Worm (Caenorhabditis elegans) whole organism, midembryonic: Measurements from ENCODE around the gene acr-18.

Experiments
- T22C8.4 ChIP-seq: fragments of 200-800 bp; sonication (Bioruptor generic); IDR thresholded peaks from 2 replicates; pipeline ENCODE4 v1.3.6; 2022; ENCODE audit warnings: missing genetic modification characterization, missing compliant biosample characterization
- cog-1 ChIP-seq: sonication (generic microtip); optimal IDR thresholded peaks from 2 replicates; lab custom pipeline; 2016; ENCODE audit warnings: missing genetic modification characterization, missing compliant biosample characterization
- flt-1 ChIP-seq: fragments of 200-800 bp; sonication (Bioruptor generic); IDR thresholded peaks from 2 replicates; pipeline ENCODE4 v1.3.6; 2022; ENCODE audit warnings: missing genetic modification characterization, missing compliant biosample characterization
- klf-2 ChIP-seq: fragments of 200-800 bp; sonication (Bioruptor generic); conservative IDR thresholded peaks from 2 replicates; pipeline ENCODE4 v1.3.6; 2022; ENCODE audit warnings: missing genetic modification reagents, missing genetic modification characterization, missing compliant biosample characterization
- med-1 ChIP-seq: sonication (generic microtip); optimal IDR thresholded peaks from 2 replicates; lab custom pipeline; 2017; ENCODE audit warnings: missing genetic modification characterization, mild to moderate bottlenecking, missing compliant biosample characterization, antibody characterized with exemption, missing genetic modification reagents; ENCODE audit not compliant: insufficient read depth
- ref-1 ChIP-seq: fragments of 200-800 bp; sonication (Bioruptor generic); conservative IDR thresholded peaks from 2 replicates; pipeline ENCODE4 v1.3.6; 2022; ENCODE audit warnings: missing genetic modification reagents, missing genetic modification characterization, missing compliant biosample characterization
- tab-1 ChIP-seq: fragments of 200-800 bp; sonication (Bioruptor generic); IDR thresholded peaks from 2 replicates; pipeline ENCODE4 v1.3.6; 2022; ENCODE audit warnings: missing genetic modification characterization, missing compliant biosample characterization
- ztf-23 ChIP-seq: fragments of 200-800 bp; sonication (Bioruptor generic); IDR thresholded peaks from 2 replicates; pipeline ENCODE4 v1.3.6; 2022; ENCODE audit warnings: missing genetic modification reagents, missing genetic modification characterization, missing compliant biosample characterization
- ztf-29 ChIP-seq: fragments of 200-800 bp; sonication (Bioruptor generic); IDR thresholded peaks from 2 replicates; pipeline ENCODE4 v1.3.6; 2022; ENCODE audit warnings: missing genetic modification reagents, missing genetic modification characterization, missing compliant biosample characterization

Gene acr-18

ce11 chrV:15559729-15560128 lies 782 bp upstream of the acr-18 start:
- TF ChIP-seq T22C8.4 (GFP tag; lab: Robert Waterston, UW) (no peak), klf-2 (no peak), flt-1 (no peak), ztf-23 (no peak)

DNA sequence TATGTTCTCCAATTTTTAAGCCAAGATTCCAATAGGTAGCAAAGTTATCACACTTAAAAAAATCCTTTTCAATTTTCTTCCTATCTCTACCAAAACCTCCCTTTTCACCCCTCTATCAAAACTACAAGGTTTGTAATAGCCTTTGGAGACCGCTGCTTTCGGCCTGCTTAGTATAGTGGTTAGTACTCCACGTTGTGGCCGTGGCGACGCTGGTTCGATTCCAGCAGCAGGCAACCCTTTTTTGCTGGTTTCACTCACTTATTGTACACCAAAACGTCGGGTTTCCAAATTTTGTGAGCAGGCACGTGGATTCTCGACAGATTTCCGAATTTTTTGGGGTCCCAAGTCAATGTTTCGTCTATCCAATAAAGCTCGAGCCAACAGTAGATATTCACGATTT lies 5.1 kb downstream of the acr-18 start:
- TF ChIP-seq ztf-29 (GFP tag; lab: Robert Waterston, UW) (peak; percentile 55; the same call in 1 of the 2 replicates), ztf-23 (peak; percentile 73), ref-1 (no peak), flt-1 (peak; percentile 86), med-1 (no peak), klf-2 (peak; percentile 50; the same call in 1 of the 2 replicates), tab-1 (GFP tag; lab: Robert Waterston, UW) (peak; percentile 81)

DNA sequence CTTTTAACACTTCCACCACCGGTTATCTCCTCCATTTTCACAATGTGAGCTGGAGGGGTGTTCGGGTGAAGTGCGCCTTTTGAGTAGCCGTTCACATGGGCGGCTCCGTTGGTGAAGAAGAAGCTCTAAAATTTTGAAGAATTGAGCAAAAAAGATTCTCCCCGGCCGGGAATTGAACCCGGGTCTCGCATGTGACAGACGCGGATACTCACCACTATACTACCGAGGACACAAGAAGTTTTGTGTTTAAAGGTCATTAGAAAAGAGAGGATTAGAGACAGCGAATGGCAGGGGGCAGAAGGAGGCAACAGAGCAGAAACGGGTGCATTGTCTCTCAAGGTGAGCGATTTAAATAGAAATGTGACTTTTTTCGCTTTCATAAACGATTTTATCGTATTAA lies 7.3 kb downstream of the acr-18 start:
- TF ChIP-seq T22C8.4 (GFP tag; lab: Robert Waterston, UW) (peak; percentile 89), cog-1 (tag; lab: Kevin White, UChicago) (peak; percentile 20), tab-1 (GFP tag; lab: Robert Waterston, UW) (peak; percentile 93), med-1 (peak; percentile 53), ref-1 (peak; percentile 75), flt-1 (peak; percentile 95), klf-2 (peak; percentile 91), ztf-23 (peak; percentile 94), ztf-29 (GFP tag; lab: Robert Waterston, UW) (peak; percentile 81)

ce11 chrV:15550408-15550807 lies 8.5 kb downstream of the acr-18 start:
- TF ChIP-seq ztf-23 (0 out of 2 replicates have a peak, but pooled peaks have one; percentile 25), klf-2 (no peak)

DNA sequence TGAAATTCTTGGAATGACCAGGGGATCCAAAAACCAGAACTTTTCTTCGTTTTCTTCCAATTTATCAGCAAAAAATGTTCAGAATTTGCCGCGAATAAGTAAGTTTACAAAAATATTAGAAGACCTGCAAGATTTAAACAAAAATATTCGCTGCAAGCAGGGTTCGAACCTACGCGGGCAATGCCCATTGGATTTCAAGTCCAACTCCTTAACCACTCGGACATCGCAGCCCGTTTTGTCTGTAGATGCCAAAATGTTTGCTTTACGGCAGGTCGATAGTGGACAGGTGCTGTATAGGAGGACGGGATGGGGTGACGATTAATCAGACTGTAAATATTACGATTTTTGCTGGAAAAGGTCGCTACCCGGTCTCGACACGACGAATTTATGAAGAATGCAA lies 11.2 kb downstream of the acr-18 start:
- TF ChIP-seq med-1 = no peak
- 0 out of 2 replicates have a peak, but pooled peaks have one; percentile 43 for TF ChIP-seq klf-2
- TF ChIP-seq ref-1 = 0 out of 2 replicates have a peak, but pooled peaks have one; percentile 24
- TF ChIP-seq T22C8.4 (GFP tag; lab: Robert Waterston, UW) = no peak
- no peak for TF ChIP-seq ztf-23
- TF ChIP-seq flt-1 = peak; percentile 68; the same call in 1 of the 2 replicates
- TF ChIP-seq tab-1 (GFP tag; lab: Robert Waterston, UW) = no peak
- TF ChIP-seq ztf-29 (GFP tag; lab: Robert Waterston, UW) = no peak
- no peak for TF ChIP-seq cog-1 (tag; lab: Kevin White, UChicago)

DNA sequence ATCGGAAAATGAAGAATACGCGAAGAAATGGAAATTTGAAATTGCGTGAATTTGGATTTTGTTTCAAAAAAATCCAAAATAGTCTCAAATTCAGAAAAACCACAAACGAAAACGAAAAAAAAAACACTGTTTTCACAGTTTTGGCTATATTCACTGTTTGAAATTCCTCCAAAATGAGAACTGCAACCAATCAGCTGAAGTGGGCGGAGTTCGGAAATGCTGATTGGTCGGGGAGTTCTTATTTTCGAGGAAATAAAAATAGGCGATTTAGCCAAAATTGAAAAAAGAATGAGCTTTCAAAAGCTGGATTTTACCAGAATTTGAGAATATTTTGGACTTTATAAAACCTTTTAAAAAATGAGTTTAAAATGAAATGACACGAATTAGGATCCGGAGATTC lies 14.0 kb downstream of the acr-18 start, which contains the start of gene glb-14:
Gene glb-14 (minus strand): TSS at position 97 of the 400 bp plus-strand sequence.
- no peak for TF ChIP-seq tab-1 (GFP tag; lab: Robert Waterston, UW)
- no peak for TF ChIP-seq klf-2
- TF ChIP-seq ztf-29 (GFP tag; lab: Robert Waterston, UW) = no peak
- no peak for TF ChIP-seq T22C8.4 (GFP tag; lab: Robert Waterston, UW)
- TF ChIP-seq med-1 = no peak
- TF ChIP-seq cog-1 (tag; lab: Kevin White, UChicago) = no peak
- TF ChIP-seq flt-1 = no peak
- no peak for TF ChIP-seq ref-1
- TF ChIP-seq ztf-23 = no peak

DNA sequence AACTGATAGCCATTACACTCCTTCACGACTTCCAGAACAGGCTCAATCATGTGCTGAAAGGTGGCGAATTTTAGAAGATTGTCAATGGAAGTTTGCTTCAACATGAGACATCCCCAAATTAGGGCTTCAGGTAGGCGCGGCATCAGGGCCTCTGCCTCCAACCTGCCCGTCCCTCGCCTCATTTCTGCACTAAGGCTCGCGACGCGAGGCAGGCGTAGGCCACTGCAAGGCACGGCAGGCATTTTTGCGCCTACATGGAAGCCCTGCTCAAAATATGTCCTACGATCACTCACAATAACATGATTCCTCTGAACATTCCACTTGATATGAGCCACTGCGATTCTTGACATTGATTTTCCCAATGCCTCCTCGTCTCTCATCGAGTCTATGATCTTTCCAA lies 15.7 kb downstream of the acr-18 start:
- TF ChIP-seq klf-2 (no peak), T22C8.4 (GFP tag; lab: Robert Waterston, UW) (no peak), ref-1 (no peak)

DNA sequence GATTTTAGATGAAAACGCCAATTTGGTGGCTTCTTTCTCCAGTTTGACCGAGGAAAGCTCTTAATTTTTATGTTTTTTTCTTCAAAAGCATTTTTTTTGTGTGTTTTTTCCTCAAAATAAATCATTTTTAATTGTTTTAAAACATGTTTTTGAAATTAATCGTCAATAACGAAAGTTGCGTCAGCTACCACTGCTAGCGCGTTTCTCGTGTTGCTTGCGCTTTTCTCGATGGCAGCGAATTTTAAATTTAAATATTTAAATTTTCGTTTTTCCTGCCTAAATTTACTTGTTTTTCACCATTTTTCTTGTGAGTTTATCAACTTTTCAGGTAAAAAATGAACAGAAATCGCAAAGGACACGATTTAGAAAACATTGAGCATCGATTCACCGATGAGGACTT lies 21.0 kb downstream of the acr-18 start, which contains the start of gene prde-1:
Gene prde-1 (plus strand): TSS at position 322 of the 400 bp plus-strand sequence.
- TF ChIP-seq flt-1 (no peak), ref-1 (no peak), ztf-29 (GFP tag; lab: Robert Waterston, UW) (no peak), klf-2 (no peak), T22C8.4 (GFP tag; lab: Robert Waterston, UW) (no peak), med-1 (no peak), ztf-23 (no peak), cog-1 (tag; lab: Kevin White, UChicago) (no peak), tab-1 (GFP tag; lab: Robert Waterston, UW) (no peak)

- TF ChIP-seq tab-1 (GFP tag; lab: Robert Waterston, UW) (no peak), klf-2 (no peak), med-1 (no peak), ztf-23 (no peak), ztf-29 (GFP tag; lab: Robert Waterston, UW) (no peak), cog-1 (tag; lab: Kevin White, UChicago) (no peak), ref-1 (no peak), flt-1 (no peak), T22C8.4 (GFP tag; lab: Robert Waterston, UW) (no peak)
These were observed 22.6 kb downstream of the acr-18 start, which contains the start of gene F21A3.4 for ce11 chrV:15536320-15536719. Gene F21A3.4, plus strand, starts transcription at chrV:15536620.

- TF ChIP-seq klf-2 = no peak
- TF ChIP-seq cog-1 (tag; lab: Kevin White, UChicago) = no peak
- TF ChIP-seq T22C8.4 (GFP tag; lab: Robert Waterston, UW) = no peak
- TF ChIP-seq ztf-29 (GFP tag; lab: Robert Waterston, UW) = no peak
- TF ChIP-seq med-1 = no peak
- TF ChIP-seq flt-1 = no peak
- no peak for TF ChIP-seq tab-1 (GFP tag; lab: Robert Waterston, UW)
- no peak for TF ChIP-seq ref-1
- TF ChIP-seq ztf-23 = no peak
These were observed 25.1 kb downstream of the acr-18 start, which contains the start of gene F21A3.2 for ce11 chrV:15533864-15534263. Gene F21A3.2, minus strand, starts transcription at chrV:15533964.

- TF ChIP-seq tab-1 (GFP tag; lab: Robert Waterston, UW) (no peak), T22C8.4 (GFP tag; lab: Robert Waterston, UW) (no peak), cog-1 (tag; lab: Kevin White, UChicago) (no peak), ztf-23 (no peak), ref-1 (no peak), ztf-29 (GFP tag; lab: Robert Waterston, UW) (no peak), klf-2 (no peak)
These were observed 25.9 kb downstream of the acr-18 start, which contains the start of gene F21A3.11 for ce11 chrV:15533096-15533495. Gene F21A3.11, minus strand, starts transcription at chrV:15533212.
